Fruit fly (Drosophila melanogaster) whole organism, pupa: ENCODE measurements around the gene Ets65A.
A peak's percentile ranks its signal among the peaks of the same experiment; 100 is the strongest.

ENCODE experiments used
- CG13204 ChIP-seq: fragments of 200-800 bp; sonication (Bioruptor generic); optimal IDR thresholded peaks from 2 replicates; lab custom pipeline; 2018; ENCODE audit warnings: missing biosample characterization, mild to moderate bottlenecking, missing genetic modification characterization, moderate library complexity
- CG14655 ChIP-seq: fragments of 200-800 bp; sonication (Bioruptor generic); optimal IDR thresholded peaks from 3 replicates; lab custom pipeline; 2017; ENCODE audit warnings: mild to moderate bottlenecking, missing biosample characterization, missing genetic modification reagents, missing genetic modification characterization
- CG8301 ChIP-seq: fragments of 200-800 bp; sonication (Bioruptor generic); optimal IDR thresholded peaks from 2 replicates; lab custom pipeline; 2018; ENCODE audit warnings: missing biosample characterization, mild to moderate bottlenecking, missing genetic modification characterization
- CG9948 ChIP-seq: fragments of 200-800 bp; sonication (Bioruptor generic); optimal IDR thresholded peaks from 2 replicates; lab custom pipeline; 2018; ENCODE audit warnings: missing biosample characterization, mild to moderate bottlenecking, missing genetic modification characterization, moderate library complexity
- Ets98B ChIP-seq: fragments of 200-800 bp; sonication (Bioruptor generic); IDR thresholded peaks from 2 replicates; pipeline ENCODE4 v1.3.6; 2022; ENCODE audit warnings: missing biosample characterization, missing genetic modification characterization
- Snoo ChIP-seq: fragments of 200-800 bp; sonication (Bioruptor generic); optimal IDR thresholded peaks from 3 replicates; lab custom pipeline; 2017; ENCODE audit warnings: missing biosample characterization, mild to moderate bottlenecking, missing genetic modification characterization, inconsistent platforms
- fd96Ca ChIP-seq: fragments of 200-800 bp; sonication (Bioruptor generic); IDR thresholded peaks from 3 replicates; pipeline ENCODE4 v1.3.6; 2022; ENCODE audit warnings: missing biosample characterization, missing genetic modification characterization

DNA sequence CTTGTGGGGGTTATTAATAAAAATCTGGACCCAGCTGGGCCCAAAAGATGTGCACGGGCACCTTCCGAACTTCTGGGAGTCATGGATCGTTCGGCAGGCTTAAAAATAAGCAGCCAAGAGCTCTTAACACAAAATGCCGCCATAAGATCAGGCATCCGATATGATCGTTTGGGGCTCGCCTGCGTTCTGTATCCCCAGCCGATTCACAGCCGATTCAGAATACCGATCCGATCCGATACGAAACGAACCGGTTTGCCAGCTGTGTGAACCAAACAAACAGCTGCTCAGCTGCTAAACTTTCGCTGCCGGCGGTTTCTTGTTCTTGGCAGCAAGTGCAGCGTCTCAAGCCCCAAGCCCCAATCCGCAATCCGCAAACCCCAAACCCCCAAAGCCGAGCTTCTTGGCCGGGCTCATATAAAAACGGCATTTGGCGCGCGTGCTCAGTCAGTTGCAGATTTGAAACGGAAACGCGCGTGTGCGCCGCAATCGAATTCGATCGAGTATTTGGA, 31.5 kb upstream of the Ets65A start, which contains the start of gene CG42269:
- TF ChIP-seq Ets98B (GFP tag; lab: Robert Waterston, UW): no peak
- TF ChIP-seq fd96Ca (GFP tag; lab: Robert Waterston, UW): no peak
- TF ChIP-seq CG14655 (GFP tag; lab: Kevin White, UChicago): no peak
- TF ChIP-seq CG8301 (tag; lab: Kevin White, UChicago): no peak
- TF ChIP-seq CG13204 (GFP tag; lab: Kevin White, UChicago): no peak
- TF ChIP-seq CG9948 (tag; lab: Kevin White, UChicago): no peak
- TF ChIP-seq Snoo: peak; percentile 28
